Fruit fly (Drosophila melanogaster): ENCODE data around the gene raskol.

raskol gene

DNA sequence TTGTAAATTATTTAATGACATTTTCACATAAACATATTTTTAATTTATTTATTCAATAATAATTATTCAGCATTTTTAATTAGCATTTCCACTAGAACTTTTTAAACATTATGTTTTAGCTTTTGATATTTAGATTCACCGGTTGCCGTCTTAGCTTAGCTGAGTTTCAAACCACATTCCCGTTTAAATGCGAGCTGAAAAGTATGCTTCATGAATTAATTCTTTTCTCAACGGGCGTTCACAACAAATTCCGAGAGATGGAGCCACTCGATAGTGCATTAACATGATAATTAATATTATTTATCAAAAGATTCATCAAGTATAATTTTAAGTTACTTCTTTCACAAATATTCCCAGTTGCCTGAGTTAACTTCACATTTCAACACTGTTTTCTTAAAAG lies 14.3 kb upstream of the raskol start (continued):
- no peak for TF ChIP-seq gem (tag; optimal IDR thresholded peaks at IDR 0.05)
- peak; percentile 74 for TF ChIP-seq pita (GFP tag; optimal IDR thresholded peaks at IDR 0.05)
- TF ChIP-seq pho (GFP tag; optimal IDR thresholded peaks at IDR 0.05) = no peak
- TF ChIP-seq psq (GFP tag; optimal IDR thresholded peaks at IDR 0.05) = no peak
- no peak for TF ChIP-seq CG30431 (GFP tag; optimal IDR thresholded peaks at IDR 0.05)
- TF ChIP-seq lola (GFP tag; optimal IDR thresholded peaks at IDR 0.05) = no peak
- peak; percentile 20; the same call in 1 of the 2 replicates for TF ChIP-seq CG13287 (GFP tag; IDR thresholded peaks at IDR 0.05; ENCODE audit: partially characterized antibody)
- no peak for TF ChIP-seq ase (GFP tag; IDR thresholded peaks at IDR 0.05)
- TF ChIP-seq Atf6 (GFP tag; IDR thresholded peaks at IDR 0.05) = no peak
- no peak for TF ChIP-seq CG7963 (GFP tag; IDR thresholded peaks at IDR 0.05; ENCODE audit: partially characterized antibody)
- no peak for TF ChIP-seq Hmr (GFP tag; optimal IDR thresholded peaks at IDR 0.05)
- TF ChIP-seq chif (GFP tag; optimal IDR thresholded peaks at IDR 0.05) = no peak
- no peak for TF ChIP-seq CG9876 (GFP tag; optimal IDR thresholded peaks at IDR 0.05)
- no peak for TF ChIP-seq ssp (GFP tag; IDR thresholded peaks at IDR 0.05)
- no peak for TF ChIP-seq pnt (GFP tag; optimal IDR thresholded peaks at IDR 0.05)
- TF ChIP-seq gsb-n (tag; optimal IDR thresholded peaks at IDR 0.05) = no peak
- no peak for TF ChIP-seq CG1647 (GFP tag; optimal IDR thresholded peaks at IDR 0.05)
- no peak for TF ChIP-seq nom (GFP tag; optimal IDR thresholded peaks at IDR 0.05)
- no peak for TF ChIP-seq ro (GFP tag; IDR thresholded peaks at IDR 0.05)
- TF ChIP-seq CG4617 (GFP tag; optimal IDR thresholded peaks at IDR 0.05; ENCODE audit: borderline replicate concordance) = no peak
- no peak for TF ChIP-seq CG42726 (GFP tag; IDR thresholded peaks at IDR 0.05; ENCODE audit: partially characterized antibody)
- no peak for TF ChIP-seq CG10462 (GFP tag; optimal IDR thresholded peaks at IDR 0.05)
- no peak for TF ChIP-seq E2f1 (GFP tag; IDR thresholded peaks at IDR 0.05)
- TF ChIP-seq jigr1 (GFP tag; IDR thresholded peaks at IDR 0.05) = no peak
- peak; percentile 22 for TF ChIP-seq CG13894 (tag; optimal IDR thresholded peaks at IDR 0.05)
- TF ChIP-seq CG7839 (tag; optimal IDR thresholded peaks at IDR 0.05) = no peak
- TF ChIP-seq CG1603 (tag; optimal IDR thresholded peaks at IDR 0.05) = peak; percentile 22
- 0 out of 4 replicates have a peak, but pooled peaks have one; percentile 41 for TF ChIP-seq chinmo (GFP tag; IDR thresholded peaks at IDR 0.05; ENCODE audit: partially characterized antibody)
- no peak for TF ChIP-seq CG13775 (GFP tag; optimal IDR thresholded peaks at IDR 0.05)
- no peak for TF ChIP-seq CG11093 (GFP tag; IDR thresholded peaks at IDR 0.05)
- TF ChIP-seq CG6683 (GFP tag; optimal IDR thresholded peaks at IDR 0.05) = no peak
- no peak for TF ChIP-seq vfl (GFP tag; optimal IDR thresholded peaks at IDR 0.05)
- TF ChIP-seq CG4707 (GFP tag; optimal IDR thresholded peaks at IDR 0.05) = no peak
- TF ChIP-seq Poxn (GFP tag; IDR thresholded peaks at IDR 0.05) = no peak
- peak; percentile 3 for TF ChIP-seq CG15601 (tag; optimal IDR thresholded peaks at IDR 0.05)
- no peak for TF ChIP-seq grn (GFP tag; optimal IDR thresholded peaks at IDR 0.05)
- no peak for TF ChIP-seq CG10959 (GFP tag; IDR thresholded peaks at IDR 0.05)
- no peak for TF ChIP-seq CG7556 (GFP tag; optimal IDR thresholded peaks at IDR 0.05)
- no peak for TF ChIP-seq CG12219 (GFP tag; optimal IDR thresholded peaks at IDR 0.05)
- TF ChIP-seq CG4730 (GFP tag; IDR thresholded peaks at IDR 0.05) = no peak
- TF ChIP-seq CG1233 (GFP tag; optimal IDR thresholded peaks at IDR 0.05) = no peak
- TF ChIP-seq CG9817 (tag; optimal IDR thresholded peaks at IDR 0.05) = no peak
- TF ChIP-seq dmrt99B (tag; optimal IDR thresholded peaks at IDR 0.05) = no peak
- TF ChIP-seq Adf1 (GFP tag; IDR thresholded peaks at IDR 0.05) = no peak
- no peak for TF ChIP-seq CG17361 (GFP tag; IDR thresholded peaks at IDR 0.05)
- no peak for TF ChIP-seq CG6813 (GFP tag; optimal IDR thresholded peaks at IDR 0.05)
- no peak for TF ChIP-seq Dip3 (GFP tag; optimal IDR thresholded peaks at IDR 0.05)
- no peak for TF ChIP-seq sr (GFP tag; IDR thresholded peaks at IDR 0.05)
- TF ChIP-seq CG12071 (GFP tag; optimal IDR thresholded peaks at IDR 0.05) = no peak
- TF ChIP-seq fu2 (GFP tag; optimal IDR thresholded peaks at IDR 0.05) = no peak
- TF ChIP-seq CG2116 (GFP tag; optimal IDR thresholded peaks at IDR 0.05) = no peak
